Fruit fly (Drosophila melanogaster): Measurements from ENCODE around the gene raskol.
A peak's percentile ranks its signal among the peaks of the same experiment; 100 is the strongest.

dm6 chrX:17709546-17710272, at the start of gene raskol, which contains the start of gene CG8173:
- TF ChIP-seq CG9932 (GFP tag; IDR thresholded peaks at IDR 0.05), result no peak
- TF ChIP-seq klu (GFP tag; IDR thresholded peaks at IDR 0.05), result no peak
- no peak for TF ChIP-seq gem (tag; optimal IDR thresholded peaks at IDR 0.05)
- TF ChIP-seq org-1 (GFP tag; optimal IDR thresholded peaks at IDR 0.05), result no peak
- TF ChIP-seq pfk (GFP tag; optimal IDR thresholded peaks at IDR 0.05), result peak; percentile 11
- TF ChIP-seq wdn (GFP tag; IDR thresholded peaks at IDR 0.05), result no peak
